Worm (Caenorhabditis elegans): ENCODE results near the gene srd-15.
A peak's percentile ranks its signal among the peaks of the same experiment; 100 is the strongest.

The srd-15 gene

ce11 chrV:5893015-5893414 is 13.1 kb downstream of the srd-15 start, which contains the start of gene C04E6.7:
TSS of gene C04E6.7 (plus strand) at chrV:5893315.
- TF ChIP-seq lsy-2 (tag; optimal IDR thresholded peaks at IDR 0.05) (no peak), tbx-8 (GFP tag; optimal IDR thresholded peaks at IDR 0.05) (no peak), hlh-1 (tag; optimal IDR thresholded peaks at IDR 0.05) (no peak), nhr-76 (tag; optimal IDR thresholded peaks at IDR 0.05) (no peak)

DNA sequence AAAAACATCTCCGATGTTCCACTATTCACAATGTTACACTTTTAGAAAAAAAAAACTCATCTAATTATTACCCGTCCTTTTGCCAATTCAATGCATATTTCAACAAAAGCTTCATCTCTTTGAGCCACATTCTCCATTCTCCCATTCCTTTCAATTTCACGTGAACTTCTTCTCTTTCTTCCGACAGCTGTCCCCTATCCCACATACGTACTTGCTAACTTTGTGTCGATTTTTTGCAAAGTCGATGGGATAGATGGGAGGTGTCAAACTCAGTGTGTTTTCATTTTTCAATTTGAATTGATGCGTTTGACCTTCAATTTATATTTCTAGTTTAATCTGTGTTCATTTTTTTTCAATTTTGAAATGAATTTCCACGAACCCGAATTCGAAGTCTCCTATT is 14.9 kb downstream of the srd-15 start:
- TF ChIP-seq nhr-237 (tag; optimal IDR thresholded peaks at IDR 0.05) (no peak), hlh-1 (tag; optimal IDR thresholded peaks at IDR 0.05) (peak; percentile 32)

- TF ChIP-seq hlh-1 (tag; optimal IDR thresholded peaks at IDR 0.05) (no peak), lsy-2 (tag; optimal IDR thresholded peaks at IDR 0.05) (no peak), cnd-1 (tag; optimal IDR thresholded peaks at IDR 0.05) (no peak), lin-13 (tag; optimal IDR thresholded peaks at IDR 0.05) (no peak), nhr-237 (tag; optimal IDR thresholded peaks at IDR 0.05) (no peak), pha-4 (tag; optimal IDR thresholded peaks at IDR 0.05) (no peak), unc-39 (tag; optimal IDR thresholded peaks at IDR 0.05) (no peak), unc-62 (GFP tag; optimal IDR thresholded peaks at IDR 0.05) (no peak), unc-120 (tag; optimal IDR thresholded peaks at IDR 0.05; ENCODE audit: poor library complexity, severe bottlenecking) (no peak), lin-32 (GFP tag; optimal IDR thresholded peaks at IDR 0.05) (no peak), ztf-11 (tag; optimal IDR thresholded peaks at IDR 0.05) (no peak), ceh-39 (tag; optimal IDR thresholded peaks at IDR 0.05) (no peak), ceh-43 (GFP tag; optimal IDR thresholded peaks at IDR 0.05) (no peak)
Measured at ce11 chrV:5888820-5889219, 17.3 kb downstream of the srd-15 start.

- TF ChIP-seq snpc-4 (tag; optimal IDR thresholded peaks at IDR 0.05) (no peak), nhr-237 (tag; optimal IDR thresholded peaks at IDR 0.05) (no peak), sem-2 (GFP tag; optimal IDR thresholded peaks at IDR 0.05) (no peak), lin-32 (GFP tag; optimal IDR thresholded peaks at IDR 0.05) (no peak), lsy-2 (tag; optimal IDR thresholded peaks at IDR 0.05) (no peak), lin-13 (tag; optimal IDR thresholded peaks at IDR 0.05) (no peak), mab-5 (tag; optimal IDR thresholded peaks at IDR 0.05) (no peak), drap-1 (GFP tag; optimal IDR thresholded peaks at IDR 0.05) (no peak), blmp-1 (tag; optimal IDR thresholded peaks at IDR 0.05) (no peak), hlh-1 (tag; optimal IDR thresholded peaks at IDR 0.05) (no peak), nhr-2 (tag; optimal IDR thresholded peaks at IDR 0.05) (no peak)
Measured at ce11 chrV:5883735-5884134, 22.4 kb downstream of the srd-15 start, which contains the start of gene C04E6.8. TSS of gene C04E6.8 (minus strand) at chrV:5883835.

DNA sequence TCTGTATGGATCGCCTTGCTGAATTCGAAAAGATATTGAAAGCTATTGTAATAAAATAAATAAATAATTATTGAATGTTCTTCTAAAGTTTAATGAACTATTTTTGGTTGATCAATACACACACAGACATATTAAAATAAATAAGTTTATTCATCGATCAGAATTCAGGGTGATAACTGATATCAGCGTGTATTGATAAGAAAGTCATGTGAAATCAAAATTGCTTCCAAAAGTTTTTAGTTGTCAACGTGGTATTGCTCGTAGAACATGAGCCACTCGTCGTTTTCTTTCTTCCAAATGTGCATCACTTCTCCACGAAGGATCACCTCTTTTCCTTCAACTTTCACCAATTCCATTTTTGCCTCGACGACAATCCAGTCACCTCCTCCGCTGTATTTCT is 23.7 kb downstream of the srd-15 start:
- TF ChIP-seq bed-3 (GFP tag; optimal IDR thresholded peaks at IDR 0.05) (no peak), nhr-2 (tag; optimal IDR thresholded peaks at IDR 0.05) (no peak), M03D4.4 (tag; optimal IDR thresholded peaks at IDR 0.05) (no peak)

ce11 chrV:5880064-5880463 is 26.1 kb downstream of the srd-15 start, which contains the start of gene C02G6.3:
TSS of gene C02G6.3 (plus strand) at chrV:5880364.
- TF ChIP-seq sptf-1 (tag; optimal IDR thresholded peaks at IDR 0.05): no peak

DNA sequence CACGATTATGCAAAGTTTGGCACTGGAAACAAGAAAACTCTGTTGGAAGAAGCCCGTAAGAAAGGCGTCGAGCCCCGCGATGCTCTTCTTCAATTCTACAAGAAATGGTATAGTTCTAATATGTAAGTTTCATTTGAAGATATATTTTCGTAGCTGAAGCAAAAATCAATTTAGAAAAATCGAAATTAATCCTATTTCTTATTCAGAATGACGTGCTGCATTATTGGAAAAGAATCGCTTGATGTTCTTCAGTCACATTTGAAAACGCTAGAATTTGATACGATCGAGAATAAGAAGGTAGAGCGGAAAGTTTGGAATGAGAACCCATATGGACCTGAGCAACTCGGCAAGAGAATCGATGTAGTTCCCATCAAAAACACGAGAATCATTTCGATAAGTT is 29.2 kb downstream of the srd-15 start:
- TF ChIP-seq ceh-83 (GFP tag; optimal IDR thresholded peaks at IDR 0.05) (no peak), lin-32 (GFP tag; optimal IDR thresholded peaks at IDR 0.05) (no peak), sem-2 (GFP tag; optimal IDR thresholded peaks at IDR 0.05) (no peak), nhr-28 (tag; optimal IDR thresholded peaks at IDR 0.05) (no peak), ceh-43 (GFP tag; optimal IDR thresholded peaks at IDR 0.05) (no peak), elt-3 (tag; optimal IDR thresholded peaks at IDR 0.05) (no peak), ceh-39 (tag; optimal IDR thresholded peaks at IDR 0.05) (no peak), tbx-8 (GFP tag; optimal IDR thresholded peaks at IDR 0.05) (no peak), blmp-1 (tag; optimal IDR thresholded peaks at IDR 0.05) (no peak), mep-1 (tag; optimal IDR thresholded peaks at IDR 0.05) (no peak), mls-2 (tag; optimal IDR thresholded peaks at IDR 0.05) (no peak)

All from whole organism, mixed stage, embryonic.